Fruit fly (Drosophila melanogaster) whole organism, embryonic: ENCODE results near the gene RabX6.
A peak's percentile ranks its signal among the peaks of the same experiment; 100 is the strongest.

Experiments
- Abd-B ChIP-seq: fragments of 200-800 bp; sonication (Bioruptor generic); optimal IDR thresholded peaks from 2 replicates; lab custom pipeline; 2018; ENCODE audit warnings: missing biosample characterization, mild to moderate bottlenecking, missing genetic modification characterization, moderate library complexity
- Ada2b ChIP-seq: fragments of 200-800 bp; sonication (Bioruptor generic); IDR thresholded peaks from 2 replicates; pipeline ENCODE4 v1.3.6; 2022; ENCODE audit warnings: missing biosample characterization, missing genetic modification characterization
- Atf-2 ChIP-seq: fragments of 200-800 bp; sonication (Bioruptor generic); optimal IDR thresholded peaks from 2 replicates; lab custom pipeline; 2016; ENCODE audit warnings: missing biosample characterization, missing genetic modification characterization
- Bdp1 ChIP-seq: fragments of 200-800 bp; sonication (Bioruptor generic); optimal IDR thresholded peaks from 3 replicates; lab custom pipeline; 2016; ENCODE audit warnings: missing biosample characterization, missing genetic modification characterization
- Blimp-1 ChIP-seq: fragments of 200-800 bp; sonication (Bioruptor generic); optimal IDR thresholded peaks from 3 replicates; lab custom pipeline; 2018; ENCODE audit warnings: missing biosample characterization, missing genetic modification characterization, mild to moderate bottlenecking, moderate library complexity, missing genetic modification reagents
- BtbVII ChIP-seq: fragments of 200-800 bp; sonication (Bioruptor generic); optimal IDR thresholded peaks from 3 replicates; lab custom pipeline; 2017; ENCODE audit warnings: missing biosample characterization, mild to moderate bottlenecking, missing genetic modification characterization
- CG10209 ChIP-seq: fragments of 200-800 bp; sonication (Bioruptor generic); optimal IDR thresholded peaks from 3 replicates; lab custom pipeline; 2017; ENCODE audit warnings: missing biosample characterization, mild to moderate bottlenecking, missing genetic modification characterization, missing genetic modification reagents
- CG11093 ChIP-seq: fragments of 200-800 bp; sonication (Bioruptor generic); IDR thresholded peaks from 3 replicates; pipeline ENCODE4 v1.3.6; 2022; ENCODE audit warnings: missing biosample characterization, missing genetic modification characterization
- CG16779 ChIP-seq: fragments of 200-800 bp; sonication (Bioruptor generic); IDR thresholded peaks from 2 replicates; pipeline ENCODE4 v1.3.6; 2022; ENCODE audit warnings: missing biosample characterization, missing genetic modification characterization
- CG18476 ChIP-seq: fragments of 200-800 bp; sonication (Bioruptor generic); optimal IDR thresholded peaks from 2 replicates; lab custom pipeline; 2016; ENCODE audit warnings: missing biosample characterization, mild to moderate bottlenecking, missing genetic modification characterization
- CG3065 ChIP-seq: fragments of 200-800 bp; sonication (Bioruptor generic); optimal IDR thresholded peaks from 2 replicates; lab custom pipeline; 2016; ENCODE audit warnings: missing biosample characterization, missing genetic modification characterization
- CG31365 ChIP-seq: fragments of 200-800 bp; sonication (Bioruptor generic); optimal IDR thresholded peaks from 2 replicates; lab custom pipeline; 2018; ENCODE audit warnings: missing biosample characterization, mild to moderate bottlenecking, missing genetic modification characterization
- CG32772 ChIP-seq: fragments of 200-800 bp; sonication (Bioruptor generic); IDR thresholded peaks from 2 replicates; pipeline ENCODE4 v1.3.6; 2022; ENCODE audit warnings: missing biosample characterization, missing genetic modification characterization
- CG3847 ChIP-seq: fragments of 200-800 bp; sonication (Bioruptor generic); IDR thresholded peaks from 2 replicates; pipeline ENCODE4 v1.3.6; 2022; ENCODE audit warnings: missing biosample characterization, missing genetic modification characterization
- CG4617 ChIP-seq: fragments of 200-800 bp; sonication (Bioruptor generic); optimal IDR thresholded peaks from 3 replicates; lab custom pipeline; 2016; ENCODE audit warnings: missing biosample characterization, missing genetic modification characterization, borderline replicate concordance
- CG7786 ChIP-seq: fragments of 200-800 bp; sonication (Bioruptor generic); optimal IDR thresholded peaks from 2 replicates; lab custom pipeline; 2016; ENCODE audit warnings: missing biosample characterization, missing genetic modification characterization
- CG7839 ChIP-seq: fragments of 200-800 bp; sonication (Bioruptor generic); optimal IDR thresholded peaks from 3 replicates; lab custom pipeline; 2018; ENCODE audit warnings: missing biosample characterization, mild to moderate bottlenecking, missing genetic modification characterization, moderate library complexity
- CG8388 ChIP-seq: fragments of 200-800 bp; sonication (Bioruptor generic); optimal IDR thresholded peaks from 2 replicates; lab custom pipeline; 2019; ENCODE audit warnings: missing biosample characterization, mild to moderate bottlenecking, missing genetic modification characterization, moderate library complexity
- CG9437 ChIP-seq: fragments of 200-800 bp; sonication (Bioruptor generic); optimal IDR thresholded peaks from 2 replicates; lab custom pipeline; 2018; ENCODE audit warnings: missing biosample characterization, mild to moderate bottlenecking, missing genetic modification characterization
- CG9609 ChIP-seq: fragments of 200-800 bp; sonication (Bioruptor generic); optimal IDR thresholded peaks from 3 replicates; lab custom pipeline; 2016; ENCODE audit warnings: missing biosample characterization, missing genetic modification characterization
- CG9932 ChIP-seq: fragments of 200-800 bp; sonication (Bioruptor generic); IDR thresholded peaks from 2 replicates; pipeline ENCODE4 v1.3.6; 2022; ENCODE audit warnings: missing biosample characterization, missing genetic modification characterization
- CHES-1-like ChIP-seq: fragments of 200-800 bp; sonication (Bioruptor generic); optimal IDR thresholded peaks from 2 replicates; lab custom pipeline; 2016; ENCODE audit warnings: missing biosample characterization, missing genetic modification characterization
- CrebB ChIP-seq: fragments of 200-800 bp; sonication (Bioruptor generic); optimal IDR thresholded peaks from 3 replicates; lab custom pipeline; 2018; ENCODE audit warnings: missing biosample characterization, mild to moderate bottlenecking, missing genetic modification characterization
- HLH3B ChIP-seq: fragments of 200-800 bp; sonication (Bioruptor generic); IDR thresholded peaks from 2 replicates; pipeline ENCODE4 v1.3.6; 2022; ENCODE audit warnings: missing biosample characterization, missing genetic modification characterization
- HmgD ChIP-seq: fragments of 200-800 bp; sonication (Bioruptor generic); optimal IDR thresholded peaks from 3 replicates; lab custom pipeline; 2016; ENCODE audit warnings: missing biosample characterization, missing genetic modification characterization
- Mes4 ChIP-seq: fragments of 200-800 bp; sonication (Bioruptor generic); optimal IDR thresholded peaks from 2 replicates; lab custom pipeline; 2016; ENCODE audit warnings: missing biosample characterization, missing genetic modification characterization
- NC2α ChIP-seq: fragments of 200-800 bp; sonication (Bioruptor generic); optimal IDR thresholded peaks from 2 replicates; lab custom pipeline; 2016; ENCODE audit warnings: missing biosample characterization, missing genetic modification characterization
- Oaz ChIP-seq: fragments of 200-800 bp; sonication (Bioruptor generic); IDR thresholded peaks from 2 replicates; pipeline ENCODE4 v1.3.6; 2022; ENCODE audit warnings: missing biosample characterization, missing genetic modification characterization
- Trl ChIP-seq, 3 experiments: fragments of >200 bp in 2 of 3; fragments of 200-800 bp in 1 of 3; sonication (Bioruptor generic) in 1 of 3; optimal IDR thresholded peaks; 2 replicates in 1 of 3; 3 replicates in 2 of 3; lab custom pipeline; 2016 to 2017; ENCODE audit warnings: missing biosample characterization in 1 of 3, missing genetic modification characterization in 1 of 3
- amos ChIP-seq: fragments of 200-800 bp; sonication (Bioruptor generic); IDR thresholded peaks from 2 replicates; pipeline ENCODE4 v1.3.6; 2022; ENCODE audit warnings: missing biosample characterization, missing genetic modification characterization; ENCODE audit not compliant: partially characterized antibody
- bowl ChIP-seq: fragments of 200-800 bp; sonication (Bioruptor generic); IDR thresholded peaks from 2 replicates; pipeline ENCODE4 v1.3.6; 2022; ENCODE audit warnings: missing biosample characterization, missing genetic modification characterization
- bsh ChIP-seq, 2 experiments: fragments of 200-800 bp; sonication (Bioruptor generic); optimal IDR thresholded peaks; 2 replicates each; lab custom pipeline; 2017 to 2018; ENCODE audit warnings: mild to moderate bottlenecking in 2 of 2, missing biosample characterization in 2 of 2, missing genetic modification characterization in 2 of 2, moderate library complexity in 1 of 2
- btn ChIP-seq: fragments of 200-800 bp; sonication (Bioruptor generic); optimal IDR thresholded peaks from 2 replicates; lab custom pipeline; 2016; ENCODE audit warnings: missing biosample characterization, missing genetic modification characterization
- danr ChIP-seq: fragments of 200-800 bp; sonication (Bioruptor generic); IDR thresholded peaks from 2 replicates; pipeline ENCODE4 v1.3.6; 2022; ENCODE audit warnings: missing biosample characterization, missing genetic modification characterization
- ems ChIP-seq: fragments of 200-800 bp; sonication (Bioruptor generic); optimal IDR thresholded peaks from 3 replicates; lab custom pipeline; 2016; ENCODE audit warnings: missing biosample characterization, missing genetic modification characterization
- eyg ChIP-seq: fragments of 200-800 bp; sonication (Bioruptor generic); optimal IDR thresholded peaks from 3 replicates; lab custom pipeline; 2016; ENCODE audit warnings: missing biosample characterization, missing genetic modification characterization
- fd64A ChIP-seq: fragments of 200-800 bp; sonication (Bioruptor generic); optimal IDR thresholded peaks from 3 replicates; lab custom pipeline; 2018; ENCODE audit warnings: missing biosample characterization, mild to moderate bottlenecking, missing genetic modification characterization
- grau ChIP-seq: fragments of 200-800 bp; optimal IDR thresholded peaks from 3 replicates; lab custom pipeline; 2019; ENCODE audit warnings: missing biosample characterization, mild to moderate bottlenecking, missing genetic modification characterization, moderate library complexity
- gsb ChIP-seq: fragments of 200-800 bp; sonication (Bioruptor generic); IDR thresholded peaks from 2 replicates; pipeline ENCODE4 v1.3.6; 2022; ENCODE audit warnings: missing biosample characterization, missing genetic modification characterization
- jigr1 ChIP-seq: fragments of 200-800 bp; sonication (Bioruptor generic); IDR thresholded peaks from 3 replicates; pipeline ENCODE4 v1.3.6; 2022; ENCODE audit warnings: missing biosample characterization, missing genetic modification characterization
- nerfin-1 ChIP-seq: fragments of 200-800 bp; sonication (Bioruptor generic); optimal IDR thresholded peaks from 3 replicates; lab custom pipeline; 2019; ENCODE audit warnings: missing biosample characterization, mild to moderate bottlenecking, missing genetic modification characterization, moderate library complexity
- nerfin-2 ChIP-seq: fragments of 200-800 bp; sonication (Bioruptor generic); IDR thresholded peaks from 2 replicates; pipeline ENCODE4 v1.3.6; 2022; ENCODE audit warnings: missing biosample characterization, missing genetic modification characterization; ENCODE audit not compliant: partially characterized antibody
- nmo ChIP-seq: fragments of 200-800 bp; sonication (Bioruptor generic); optimal IDR thresholded peaks from 2 replicates; lab custom pipeline; 2018; ENCODE audit warnings: missing biosample characterization, mild to moderate bottlenecking, missing genetic modification characterization, moderate library complexity
- run ChIP-seq: fragments of 200-800 bp; sonication (Bioruptor generic); optimal IDR thresholded peaks from 3 replicates; lab custom pipeline; 2018; ENCODE audit warnings: missing biosample characterization, mild to moderate bottlenecking, missing genetic modification characterization
- sens ChIP-seq: fragments of 200-800 bp; sonication (Bioruptor generic); peaks from one replicate; lab custom pipeline; 2016; ENCODE audit warnings: missing biosample characterization, missing genetic modification characterization
- sima ChIP-seq: fragments of 200-800 bp; sonication (Bioruptor generic); optimal IDR thresholded peaks from 2 replicates; lab custom pipeline; 2016; ENCODE audit warnings: missing biosample characterization, missing genetic modification characterization
- tap ChIP-seq: fragments of 200-800 bp; optimal IDR thresholded peaks from 3 replicates; lab custom pipeline; 2019; ENCODE audit warnings: missing biosample characterization, mild to moderate bottlenecking, missing genetic modification characterization, moderate library complexity
- tio ChIP-seq: fragments of 200-800 bp; sonication (Bioruptor generic); optimal IDR thresholded peaks from 2 replicates; lab custom pipeline; 2017; ENCODE audit warnings: missing biosample characterization, missing genetic modification characterization, inconsistent platforms
- vvl ChIP-seq: fragments of 200-800 bp; sonication (Bioruptor generic); IDR thresholded peaks from 2 replicates; pipeline ENCODE4 v1.3.6; 2022; ENCODE audit warnings: missing biosample characterization, missing genetic modification characterization
- zen2 ChIP-seq: fragments of 200-800 bp; sonication (Bioruptor generic); IDR thresholded peaks from 3 replicates; pipeline ENCODE4 v1.3.6; 2022; ENCODE audit warnings: missing biosample characterization, missing genetic modification characterization; ENCODE audit not compliant: partially characterized antibody
- zfh2 ChIP-seq: fragments of 200-800 bp; sonication (Bioruptor generic); optimal IDR thresholded peaks from 2 replicates; lab custom pipeline; 2016; ENCODE audit warnings: missing biosample characterization, missing genetic modification characterization

The RabX6 gene

DNA sequence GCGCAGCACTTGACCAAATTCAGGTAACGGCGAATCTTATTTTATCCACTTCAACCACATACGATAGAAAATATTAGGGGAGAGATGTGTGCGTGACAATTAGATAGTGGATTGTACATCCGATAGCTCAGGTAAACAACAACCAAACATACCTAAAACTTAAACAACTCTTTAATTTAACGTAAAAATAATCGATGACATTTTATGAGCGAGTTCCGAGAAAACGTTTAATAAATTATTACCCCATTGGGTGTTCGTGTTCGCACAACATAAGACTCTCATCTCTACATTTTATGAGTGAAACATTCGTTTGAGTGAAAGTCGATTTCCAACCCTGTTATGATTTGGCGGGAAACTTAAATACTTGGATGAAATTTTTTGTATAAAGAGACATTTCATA, 10.1 kb upstream of the RabX6 start, which contains the start of gene CG17129 (continued):
- TF ChIP-seq jigr1 (GFP tag; lab: Robert Waterston, UW) = no peak
- peak; percentile 74 for TF ChIP-seq HLH3B (GFP tag; lab: Robert Waterston, UW)
- peak; percentile 78 for TF ChIP-seq CG9609 (GFP tag; lab: Kevin White, UChicago)
- peak; percentile 73 for TF ChIP-seq btn (GFP tag; lab: Kevin White, UChicago)
- TF ChIP-seq run (tag; lab: Kevin White, UChicago) = no peak
- TF ChIP-seq amos = peak; percentile 87
- peak; percentile 80 for TF ChIP-seq zfh2 (GFP tag; lab: Kevin White, UChicago)
- peak; percentile 84 for TF ChIP-seq CG9932 (GFP tag; lab: Robert Waterston, UW)
- TF ChIP-seq tap (tag; lab: Kevin White, UChicago) = peak; percentile 53
- peak; percentile 74 for TF ChIP-seq grau
- TF ChIP-seq CG11093 = peak; percentile 22; the same call in 1 of the 3 replicates
- TF ChIP-seq CG3065 (GFP tag; lab: Kevin White, UChicago) = peak; percentile 31
- peak; percentile 94 for TF ChIP-seq zen2 (GFP tag; lab: Robert Waterston, UW)
- peak; percentile 85 for TF ChIP-seq nerfin-2 (GFP tag; lab: Robert Waterston, UW)
- TF ChIP-seq gsb (GFP tag; lab: Robert Waterston, UW) = no peak
- peak in 1 of 2 experiments; percentile 74 for TF ChIP-seq bsh (GFP tag; optimal IDR thresholded peaks at IDR 0.05; lab: Kevin White, UChicago)
- peak; percentile 56 for TF ChIP-seq CG10209 (GFP tag; lab: Kevin White, UChicago)
- peak; percentile 83 for TF ChIP-seq CHES-1-like (GFP tag; lab: Kevin White, UChicago)
- no peak for TF ChIP-seq tio
- no peak for TF ChIP-seq fd64A (GFP tag; lab: Kevin White, UChicago)
- TF ChIP-seq Oaz (GFP tag; lab: Robert Waterston, UW) = no peak
- peak; percentile 87 for TF ChIP-seq vvl (GFP tag; lab: Robert Waterston, UW)
- peak; percentile 67 for TF ChIP-seq CG32772 (GFP tag; lab: Robert Waterston, UW)
- TF ChIP-seq CG31365 (tag; lab: Kevin White, UChicago) = peak; percentile 16
- TF ChIP-seq Mes4 (GFP tag; lab: Kevin White, UChicago) = peak; percentile 72
- no peak for TF ChIP-seq Trl (optimal IDR thresholded peaks at IDR 0.05; lab: Kevin White, UChicago)
- TF ChIP-seq Trl (GFP tag; optimal IDR thresholded peaks at IDR 0.05; lab: Kevin White, UChicago) = peak; percentile 84
- TF ChIP-seq danr = no peak
- peak; percentile 68 for TF ChIP-seq CG8388 (GFP tag; lab: Kevin White, UChicago)
- TF ChIP-seq CG3847 (GFP tag; lab: Robert Waterston, UW) = peak; percentile 78
- TF ChIP-seq CG7839 (tag; lab: Kevin White, UChicago) = peak; percentile 65
- TF ChIP-seq BtbVII (GFP tag; lab: Kevin White, UChicago) = peak; percentile 32
- TF ChIP-seq Bdp1 (GFP tag; lab: Kevin White, UChicago) = peak; percentile 54
- peak; percentile 74 for TF ChIP-seq Ada2b (GFP tag; lab: Robert Waterston, UW)
- peak; percentile 67 for TF ChIP-seq Atf-2 (GFP tag; lab: Kevin White, UChicago)
- peak; percentile 28 for TF ChIP-seq sima (GFP tag; lab: Kevin White, UChicago)
- TF ChIP-seq CG16779 (GFP tag; lab: Robert Waterston, UW) = 0 out of 2 replicates have a peak, but pooled peaks have one; percentile 48
- peak; percentile 71 for TF ChIP-seq CG4617
- no peak for TF ChIP-seq ems (GFP tag; lab: Kevin White, UChicago)
- peak; percentile 38 for TF ChIP-seq NC2α (GFP tag; lab: Kevin White, UChicago)
- TF ChIP-seq eyg (GFP tag; lab: Kevin White, UChicago) = peak; percentile 65
- TF ChIP-seq bowl (GFP tag; lab: Robert Waterston, UW) = peak; percentile 28; the same call in 1 of the 2 replicates
- TF ChIP-seq nerfin-1 (tag; lab: Kevin White, UChicago) = peak; percentile 73
- peak; percentile 43 for TF ChIP-seq CG18476 (GFP tag; lab: Kevin White, UChicago)
- TF ChIP-seq CG7786 (GFP tag; lab: Kevin White, UChicago) = peak; percentile 73
- peak; percentile 6 for TF ChIP-seq HmgD (GFP tag; lab: Kevin White, UChicago)
- peak; percentile 39 for TF ChIP-seq CG9437 (GFP tag; lab: Kevin White, UChicago)
- TF ChIP-seq Abd-B (GFP tag; lab: Kevin White, UChicago) = peak; percentile 76
- TF ChIP-seq nmo = peak; percentile 77
- peak; percentile 66 for TF ChIP-seq CrebB
- peak; percentile 97 for TF ChIP-seq sens (GFP tag; lab: Kevin White, UChicago)
- TF ChIP-seq Blimp-1 (GFP tag; lab: Kevin White, UChicago) = peak; percentile 86
